Fruit fly (Drosophila melanogaster) whole organism, adult: ENCODE measurements around the gene Akr1B.
"Not testable (repeated sequence)": the region's sequence is repeated elsewhere in the genome, so short reads cannot be mapped to it uniquely, and the experiment has no call there.

ENCODE experiments used
- CG7101 ChIP-seq: fragments of 200-800 bp; sonication (Bioruptor generic); optimal IDR thresholded peaks from 2 replicates; lab custom pipeline; 2018; ENCODE audit warnings: missing biosample characterization, mild to moderate bottlenecking, missing genetic modification characterization, moderate library complexity
- tj ChIP-seq: fragments of 200-800 bp; sonication (Bioruptor generic); optimal IDR thresholded peaks from 3 replicates; lab custom pipeline; 2017; ENCODE audit warnings: missing biosample characterization, mild to moderate bottlenecking, missing genetic modification characterization, moderate library complexity

dm6 chr3L:11576944-11577343, 47.2 kb downstream of the Akr1B start, which contains the start of gene CG33489:
- TF ChIP-seq CG7101 (tag; lab: Kevin White, UChicago); tj: not testable (repeated sequence)
